Worm (Caenorhabditis elegans) whole organism, L3 larva: Measurements from ENCODE around the gene dbl-1.

Source experiments
- daf-12 ChIP-seq: fragments of 150-350 bp; optimal IDR thresholded peaks from 2 replicates; lab custom pipeline; 2014; ENCODE audit warnings: missing biosample characterization, missing genetic modification reagents, missing genetic modification characterization
- egl-27 ChIP-seq: sonication (generic microtip); optimal IDR thresholded peaks from 4 replicates; lab custom pipeline; 2017; ENCODE audit warnings: missing biosample characterization, missing genetic modification reagents, missing genetic modification characterization
- nhr-11 ChIP-seq: fragments of 150-350 bp; optimal IDR thresholded peaks from 2 replicates; lab custom pipeline; 2014; ENCODE audit warnings: missing biosample characterization, missing genetic modification characterization
- ztf-4 ChIP-seq: fragments of 150-350 bp; optimal IDR thresholded peaks from 2 replicates; lab custom pipeline; 2014; ENCODE audit warnings: missing biosample characterization, missing genetic modification characterization

Gene dbl-1

ce11 chrV:6808962-6809361 lies 51.0 kb downstream of the dbl-1 start, which contains the start of gene dmsr-16:
dmsr-16 (minus strand) TSS chrV:6809062.
- TF ChIP-seq nhr-11 (tag; lab: Kevin White, UChicago) = no peak
- no peak for TF ChIP-seq ztf-4
- no peak for TF ChIP-seq daf-12
- TF ChIP-seq egl-27 (tag; lab: Kevin White, UChicago) = no peak
